Fruit fly (Drosophila melanogaster) whole organism, embryonic: Measurements from ENCODE around the gene rec.

Experiments used
- CG11456 ChIP-seq: fragments of 200-800 bp; sonication (Bioruptor generic); IDR thresholded peaks from 3 replicates; pipeline ENCODE4 v1.3.6; 2022; ENCODE audit warnings: missing biosample characterization, missing genetic modification characterization
- CG12769 ChIP-seq: fragments of 200-800 bp; sonication (Bioruptor generic); optimal IDR thresholded peaks from 2 replicates; lab custom pipeline; 2019; ENCODE audit warnings: missing biosample characterization, mild to moderate bottlenecking, missing genetic modification characterization, moderate library complexity
- CG13424 ChIP-seq: fragments of 200-800 bp; sonication (Bioruptor generic); optimal IDR thresholded peaks from 2 replicates; lab custom pipeline; 2019; ENCODE audit warnings: missing biosample characterization, mild to moderate bottlenecking, missing genetic modification characterization, moderate library complexity
- CG14667 ChIP-seq: fragments of 200-800 bp; sonication (Bioruptor generic); IDR thresholded peaks from 2 replicates; pipeline ENCODE4 v1.3.6; 2022; ENCODE audit warnings: missing biosample characterization, missing genetic modification characterization
- CG14860 ChIP-seq: fragments of 200-800 bp; sonication (Bioruptor generic); IDR thresholded peaks from 3 replicates; pipeline ENCODE4 v1.3.6; 2022; ENCODE audit warnings: missing biosample characterization, missing genetic modification characterization; ENCODE audit not compliant: partially characterized antibody
- CG14965 ChIP-seq: fragments of 200-800 bp; sonication (Bioruptor generic); optimal IDR thresholded peaks from 2 replicates; lab custom pipeline; 2016; ENCODE audit warnings: missing biosample characterization, missing genetic modification characterization, borderline replicate concordance
- CG16813 ChIP-seq: fragments of 200-800 bp; sonication (Bioruptor generic); IDR thresholded peaks from 3 replicates; pipeline ENCODE4 v1.3.6; 2022; ENCODE audit warnings: missing biosample characterization, missing genetic modification characterization; ENCODE audit not compliant: partially characterized antibody
- CG16815 ChIP-seq: fragments of 200-800 bp; sonication (Bioruptor generic); optimal IDR thresholded peaks from 3 replicates; lab custom pipeline; 2017; ENCODE audit warnings: missing biosample characterization, mild to moderate bottlenecking, missing genetic modification characterization
- CG17361 ChIP-seq: fragments of 200-800 bp; sonication (Bioruptor generic); IDR thresholded peaks from 3 replicates; pipeline ENCODE4 v1.3.6; 2022; ENCODE audit warnings: missing biosample characterization, missing genetic modification characterization
- CG17612 ChIP-seq: fragments of 200-800 bp; sonication (Bioruptor generic); IDR thresholded peaks from 2 replicates; pipeline ENCODE4 v1.3.6; 2022; ENCODE audit warnings: missing biosample characterization, missing genetic modification characterization
- CG30020 ChIP-seq: fragments of 200-800 bp; optimal IDR thresholded peaks from 2 replicates; lab custom pipeline; 2019; ENCODE audit warnings: missing biosample characterization, mild to moderate bottlenecking, missing genetic modification characterization, moderate library complexity
- CG3281 ChIP-seq: fragments of 200-800 bp; sonication (Bioruptor generic); optimal IDR thresholded peaks from 3 replicates; lab custom pipeline; 2017; ENCODE audit warnings: missing biosample characterization, mild to moderate bottlenecking, missing genetic modification characterization
- CG34224 ChIP-seq: fragments of 200-800 bp; sonication (Bioruptor generic); IDR thresholded peaks from 3 replicates; pipeline ENCODE4 v1.3.6; 2022; ENCODE audit warnings: missing biosample characterization, missing genetic modification characterization; ENCODE audit not compliant: partially characterized antibody
- CG42726 ChIP-seq: fragments of 200-800 bp; sonication (Bioruptor generic); IDR thresholded peaks from 2 replicates; pipeline ENCODE4 v1.3.6; 2022; ENCODE audit warnings: missing biosample characterization, missing genetic modification characterization; ENCODE audit not compliant: partially characterized antibody
- CG4282 ChIP-seq: fragments of 200-800 bp; sonication (Bioruptor generic); optimal IDR thresholded peaks from 2 replicates; lab custom pipeline; 2016; ENCODE audit warnings: missing biosample characterization, missing genetic modification characterization
- CG4617 ChIP-seq: fragments of 200-800 bp; sonication (Bioruptor generic); optimal IDR thresholded peaks from 3 replicates; lab custom pipeline; 2016; ENCODE audit warnings: missing biosample characterization, missing genetic modification characterization, borderline replicate concordance
- CG6689 ChIP-seq: fragments of 200-800 bp; sonication (Bioruptor generic); IDR thresholded peaks from 2 replicates; pipeline ENCODE4 v1.3.6; 2022; ENCODE audit warnings: missing biosample characterization, missing genetic modification characterization
- CG8765 ChIP-seq: fragments of 200-800 bp; sonication (Bioruptor generic); IDR thresholded peaks from 2 replicates; pipeline ENCODE4 v1.3.6; 2022; ENCODE audit warnings: missing biosample characterization, missing genetic modification characterization
- CG9932 ChIP-seq: fragments of 200-800 bp; sonication (Bioruptor generic); IDR thresholded peaks from 2 replicates; pipeline ENCODE4 v1.3.6; 2022; ENCODE audit warnings: missing biosample characterization, missing genetic modification characterization
- E2f1 ChIP-seq: fragments of 200-800 bp; sonication (Bioruptor generic); IDR thresholded peaks from 2 replicates; pipeline ENCODE4 v1.3.6; 2022; ENCODE audit warnings: missing biosample characterization, missing genetic modification characterization
- H2.0 ChIP-seq: fragments of 200-800 bp; sonication (Bioruptor generic); IDR thresholded peaks from 2 replicates; pipeline ENCODE4 v1.3.6; 2022; ENCODE audit warnings: missing biosample characterization, missing genetic modification characterization
- HLH4C ChIP-seq: fragments of 200-800 bp; sonication (Bioruptor generic); IDR thresholded peaks from 3 replicates; pipeline ENCODE4 v1.3.6; 2022; ENCODE audit warnings: missing biosample characterization, missing genetic modification characterization; ENCODE audit not compliant: partially characterized antibody
- Hey ChIP-seq: fragments of 200-800 bp; sonication (Bioruptor generic); optimal IDR thresholded peaks from 3 replicates; lab custom pipeline; 2018; ENCODE audit warnings: missing biosample characterization, mild to moderate bottlenecking, missing genetic modification characterization
- Hr3 ChIP-seq: fragments of 200-800 bp; sonication (Bioruptor generic); optimal IDR thresholded peaks from 3 replicates; lab custom pipeline; 2016; ENCODE audit warnings: missing biosample characterization, missing genetic modification characterization
- Hr39 ChIP-seq: fragments of >200 bp; optimal IDR thresholded peaks from 2 replicates; lab custom pipeline; 2017
- Hr51 ChIP-seq, 2 experiments: fragments of 200-800 bp; sonication (Bioruptor generic); optimal IDR thresholded peaks; 2 replicates in 1 of 2; 3 replicates in 1 of 2; lab custom pipeline; 2016 to 2018; ENCODE audit warnings: missing biosample characterization in 2 of 2, missing genetic modification characterization in 2 of 2, mild to moderate bottlenecking in 1 of 2, moderate library complexity in 1 of 2
- Lpt ChIP-seq: fragments of >200 bp; optimal IDR thresholded peaks from 2 replicates; lab custom pipeline; 2018; ENCODE audit warnings: missing biosample characterization, missing genetic modification characterization
- Med ChIP-seq: fragments of 200-800 bp; sonication (Bioruptor generic); peaks from one replicate; lab custom pipeline; 2016; ENCODE audit warnings: missing biosample characterization, missing genetic modification characterization, mild to moderate bottlenecking, inconsistent platforms, moderate library complexity
- Mes4 ChIP-seq: fragments of 200-800 bp; sonication (Bioruptor generic); optimal IDR thresholded peaks from 2 replicates; lab custom pipeline; 2016; ENCODE audit warnings: missing biosample characterization, missing genetic modification characterization
- Optix ChIP-seq: fragments of 200-800 bp; sonication (Bioruptor generic); IDR thresholded peaks from 3 replicates; pipeline ENCODE4 v1.3.6; 2022; ENCODE audit warnings: missing biosample characterization, missing genetic modification characterization
- Taf1 ChIP-seq: fragments of 200-800 bp; sonication (Bioruptor generic); IDR thresholded peaks from 2 replicates; pipeline ENCODE4 v1.3.6; 2022; ENCODE audit warnings: missing biosample characterization, missing genetic modification characterization
- ash1 ChIP-seq: fragments of 200-800 bp; sonication (Bioruptor generic); optimal IDR thresholded peaks from 2 replicates; lab custom pipeline; 2018; ENCODE audit warnings: missing biosample characterization, mild to moderate bottlenecking, missing genetic modification characterization
- ato ChIP-seq: fragments of 200-800 bp; sonication (Bioruptor generic); IDR thresholded peaks from 2 replicates; pipeline ENCODE4 v1.3.6; 2022; ENCODE audit warnings: missing biosample characterization, missing genetic modification characterization; ENCODE audit not compliant: partially characterized antibody
- cg ChIP-seq: fragments of 200-800 bp; sonication (Bioruptor generic); optimal IDR thresholded peaks from 3 replicates; lab custom pipeline; 2019; ENCODE audit warnings: missing biosample characterization, mild to moderate bottlenecking, missing genetic modification characterization, moderate library complexity
- chinmo ChIP-seq: fragments of 200-800 bp; sonication (Bioruptor generic); IDR thresholded peaks from 4 replicates; pipeline ENCODE4 v1.3.6; 2022; ENCODE audit warnings: missing biosample characterization, missing genetic modification characterization; ENCODE audit not compliant: partially characterized antibody
- da ChIP-seq: fragments of 200-800 bp; sonication (Bioruptor generic); optimal IDR thresholded peaks from 2 replicates; lab custom pipeline; 2016; ENCODE audit warnings: missing biosample characterization, missing genetic modification characterization
- dmrt11E ChIP-seq: fragments of 200-800 bp; sonication (Bioruptor generic); optimal IDR thresholded peaks from 3 replicates; lab custom pipeline; 2018; ENCODE audit warnings: missing biosample characterization, mild to moderate bottlenecking, missing genetic modification characterization, moderate library complexity
- fd3F ChIP-seq: fragments of 200-800 bp; sonication (Bioruptor generic); optimal IDR thresholded peaks from 2 replicates; lab custom pipeline; 2018; ENCODE audit warnings: missing biosample characterization, mild to moderate bottlenecking, missing genetic modification characterization, moderate library complexity
- fd96Cb ChIP-seq: fragments of 200-800 bp; sonication (Bioruptor generic); optimal IDR thresholded peaks from 2 replicates; lab custom pipeline; 2018; ENCODE audit warnings: missing biosample characterization, mild to moderate bottlenecking, missing genetic modification characterization, moderate library complexity
- jigr1 ChIP-seq: fragments of 200-800 bp; sonication (Bioruptor generic); IDR thresholded peaks from 3 replicates; pipeline ENCODE4 v1.3.6; 2022; ENCODE audit warnings: missing biosample characterization, missing genetic modification characterization
- luna ChIP-seq: fragments of 200-800 bp; sonication (Bioruptor generic); optimal IDR thresholded peaks from 2 replicates; lab custom pipeline; 2016; ENCODE audit warnings: missing biosample characterization, missing genetic modification characterization
- maf-S ChIP-seq: fragments of 200-800 bp; sonication (Bioruptor generic); optimal IDR thresholded peaks from 2 replicates; lab custom pipeline; 2016; ENCODE audit warnings: missing biosample characterization, missing genetic modification characterization
- onecut ChIP-seq: fragments of 200-800 bp; sonication (Bioruptor generic); IDR thresholded peaks from 2 replicates; pipeline ENCODE4 v1.3.6; 2022; ENCODE audit warnings: missing biosample characterization, missing genetic modification characterization
- sim ChIP-seq: fragments of 200-800 bp; sonication (Bioruptor generic); IDR thresholded peaks from 2 replicates; pipeline ENCODE4 v1.3.6; 2022; ENCODE audit warnings: missing biosample characterization, missing genetic modification characterization
- slou ChIP-seq: fragments of 200-800 bp; sonication (Bioruptor generic); optimal IDR thresholded peaks from 3 replicates; lab custom pipeline; 2016; ENCODE audit warnings: missing biosample characterization, missing genetic modification characterization
- tin ChIP-seq: fragments of 200-800 bp; sonication (Bioruptor generic); optimal IDR thresholded peaks from 3 replicates; lab custom pipeline; 2016; ENCODE audit warnings: missing biosample characterization, missing genetic modification characterization
- toy ChIP-seq: fragments of 200-800 bp; sonication (Bioruptor generic); IDR thresholded peaks from 2 replicates; pipeline ENCODE4 v1.3.6; 2022; ENCODE audit warnings: missing biosample characterization, missing genetic modification characterization
- trem ChIP-seq: fragments of 200-800 bp; optimal IDR thresholded peaks from 3 replicates; lab custom pipeline; 2019; ENCODE audit warnings: missing biosample characterization, mild to moderate bottlenecking, missing genetic modification characterization, moderate library complexity
- vnd ChIP-seq: fragments of 200-800 bp; sonication (Bioruptor generic); IDR thresholded peaks from 3 replicates; pipeline ENCODE4 v1.3.6; 2022; ENCODE audit warnings: missing biosample characterization, missing genetic modification characterization; ENCODE audit not compliant: partially characterized antibody
- zf30C ChIP-seq: fragments of 200-800 bp; sonication (Bioruptor generic); optimal IDR thresholded peaks from 3 replicates; lab custom pipeline; 2018; ENCODE audit warnings: missing biosample characterization, mild to moderate bottlenecking, missing genetic modification characterization

Gene rec

DNA sequence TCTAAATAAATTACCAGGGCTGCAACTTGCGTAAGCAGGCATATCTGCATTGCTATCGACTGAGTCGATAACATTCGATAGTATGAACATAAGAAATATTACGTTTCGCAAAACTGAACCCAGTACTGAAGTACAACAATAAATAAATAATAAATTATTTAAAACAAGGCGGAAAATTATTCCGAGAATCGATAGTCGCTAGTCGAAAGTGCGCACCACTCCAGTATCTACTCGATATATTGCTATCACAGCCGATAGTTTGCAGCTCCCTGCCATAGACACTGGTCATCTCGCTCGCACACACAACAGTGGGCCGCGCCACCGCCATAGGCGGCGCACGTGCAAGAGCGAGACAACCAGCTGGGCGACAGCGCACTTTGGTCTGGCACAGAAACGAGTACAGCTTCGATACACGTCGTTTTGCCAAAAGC, 39.0 kb downstream of the rec start, which contains the start of gene nsl1 (continued):
- no peak for TF ChIP-seq zf30C
- TF ChIP-seq vnd (GFP tag; lab: Robert Waterston, UW): peak; percentile 98
- TF ChIP-seq CG12769 (tag; lab: Kevin White, UChicago): no peak
- TF ChIP-seq slou (GFP tag; lab: Kevin White, UChicago): peak; percentile 7
- TF ChIP-seq CG42726: peak; percentile 94
- TF ChIP-seq CG17361 (GFP tag; lab: Robert Waterston, UW): peak; percentile 44; the same call in 2 of the 3 replicates
- TF ChIP-seq da: no peak
- TF ChIP-seq luna (GFP tag; lab: Kevin White, UChicago): no peak
- TF ChIP-seq trem: peak; percentile 96
- no peak for TF ChIP-seq CG16815 (GFP tag; lab: Kevin White, UChicago)
- peak; percentile 69 for TF ChIP-seq CG30020
- TF ChIP-seq CG13424 (tag; lab: Kevin White, UChicago): peak; percentile 2
- TF ChIP-seq CG4282: no peak
- no peak for TF ChIP-seq toy (GFP tag; lab: Robert Waterston, UW)
- no peak for TF ChIP-seq CG17612 (GFP tag; lab: Robert Waterston, UW)
- TF ChIP-seq Lpt (GFP tag; lab: Kevin White, UChicago): no peak
- peak in 1 of 2 experiments; percentile 42 for TF ChIP-seq Hr51 (GFP tag; optimal IDR thresholded peaks at IDR 0.05; lab: Kevin White, UChicago)
- TF ChIP-seq Hr39 (lab: Kevin White, UChicago): no peak
- no peak for TF ChIP-seq fd3F
- peak; percentile 96 for TF ChIP-seq HLH4C
- peak; percentile 93 for TF ChIP-seq ato (GFP tag; lab: Robert Waterston, UW)
- TF ChIP-seq CG8765 (GFP tag; lab: Robert Waterston, UW): peak; percentile 69
- TF ChIP-seq CG16813 (GFP tag; lab: Robert Waterston, UW): peak; percentile 98
- TF ChIP-seq jigr1 (GFP tag; lab: Robert Waterston, UW): no peak
- TF ChIP-seq CG11456 (GFP tag; lab: Robert Waterston, UW): peak; percentile 32; the same call in 1 of the 3 replicates
- TF ChIP-seq CG4617: peak; percentile 40
- peak; percentile 90 for TF ChIP-seq Med (GFP tag; lab: Kevin White, UChicago)
- TF ChIP-seq H2.0: no peak
- no peak for TF ChIP-seq Hey (tag; lab: Kevin White, UChicago)
- peak; percentile 29 for TF ChIP-seq dmrt11E (tag; lab: Kevin White, UChicago)
- peak; percentile 88; the same call in 3 of the 4 replicates for TF ChIP-seq chinmo (GFP tag; lab: Robert Waterston, UW)
- TF ChIP-seq CG3281: peak; percentile 33
- TF ChIP-seq CG14667 (GFP tag; lab: Robert Waterston, UW): 0 out of 2 replicates have a peak, but pooled peaks have one; percentile 11
- TF ChIP-seq maf-S (GFP tag; lab: Kevin White, UChicago): no peak
- TF ChIP-seq CG6689 (GFP tag; lab: Robert Waterston, UW): peak; percentile 47; the same call in 1 of the 2 replicates
- TF ChIP-seq Hr3 (GFP tag; lab: Kevin White, UChicago): peak; percentile 20
- TF ChIP-seq Mes4: no peak
- TF ChIP-seq CG14860 (GFP tag; lab: Robert Waterston, UW): peak; percentile 97
- TF ChIP-seq tin (GFP tag; lab: Kevin White, UChicago): peak; percentile 34
- TF ChIP-seq sim (GFP tag; lab: Robert Waterston, UW): no peak
- TF ChIP-seq CG9932: peak; percentile 61
- no peak for TF ChIP-seq CG14965 (GFP tag; lab: Kevin White, UChicago)
- no peak for TF ChIP-seq cg (GFP tag; lab: Kevin White, UChicago)
- TF ChIP-seq E2f1 (GFP tag; lab: Robert Waterston, UW): peak; percentile 48
- TF ChIP-seq CG34224 (GFP tag; lab: Robert Waterston, UW): peak; percentile 98
- TF ChIP-seq onecut (GFP tag; lab: Robert Waterston, UW): peak; percentile 14; the same call in 1 of the 2 replicates
- peak; percentile 41; the same call in 1 of the 3 replicates for TF ChIP-seq Optix
- TF ChIP-seq fd96Cb: no peak
- TF ChIP-seq Taf1 (GFP tag; lab: Robert Waterston, UW): no peak; the same call in 1 of the 2 replicates
- TF ChIP-seq ash1 (GFP tag; lab: Kevin White, UChicago): no peak
